Fruit fly (Drosophila melanogaster) whole organism, pupa: ENCODE results near the gene CG43998.

Source experiments
- CG15710 ChIP-seq: fragments of 200-800 bp; sonication (Bioruptor generic); optimal IDR thresholded peaks from 2 replicates; lab custom pipeline; 2018; ENCODE audit warnings: missing biosample characterization, mild to moderate bottlenecking, missing genetic modification characterization, moderate library complexity
- CG34367 ChIP-seq: fragments of 200-800 bp; sonication (Bioruptor generic); optimal IDR thresholded peaks from 2 replicates; lab custom pipeline; 2018; ENCODE audit warnings: missing biosample characterization, mild to moderate bottlenecking, missing genetic modification characterization
- CG4496 ChIP-seq: fragments of 200-800 bp; sonication (Bioruptor generic); IDR thresholded peaks from 3 replicates; pipeline ENCODE4 v1.3.6; 2022; ENCODE audit warnings: missing biosample characterization, missing genetic modification characterization
- CG8159 ChIP-seq: fragments of 200-800 bp; sonication (Bioruptor generic); optimal IDR thresholded peaks from 3 replicates; lab custom pipeline; 2018; ENCODE audit warnings: missing biosample characterization, mild to moderate bottlenecking, missing genetic modification characterization, moderate library complexity
- CG8301 ChIP-seq: fragments of 200-800 bp; sonication (Bioruptor generic); optimal IDR thresholded peaks from 2 replicates; lab custom pipeline; 2018; ENCODE audit warnings: missing biosample characterization, mild to moderate bottlenecking, missing genetic modification characterization
- D1 ChIP-seq: fragments of 200-800 bp; sonication (Bioruptor generic); optimal IDR thresholded peaks from 2 replicates; lab custom pipeline; 2018; ENCODE audit warnings: missing biosample characterization, mild to moderate bottlenecking, missing genetic modification characterization, moderate library complexity
- EcR ChIP-seq: fragments of 200-800 bp; sonication (Bioruptor generic); optimal IDR thresholded peaks from 3 replicates; lab custom pipeline; 2019; ENCODE audit warnings: missing biosample characterization, missing genetic modification characterization, mild to moderate bottlenecking, moderate library complexity, missing genetic modification reagents
- Pif1A ChIP-seq: fragments of 200-800 bp; sonication (Bioruptor generic); optimal IDR thresholded peaks from 3 replicates; lab custom pipeline; 2016; ENCODE audit warnings: missing biosample characterization, missing genetic modification characterization
- Snoo ChIP-seq: fragments of 200-800 bp; sonication (Bioruptor generic); optimal IDR thresholded peaks from 3 replicates; lab custom pipeline; 2017; ENCODE audit warnings: missing biosample characterization, mild to moderate bottlenecking, missing genetic modification characterization, inconsistent platforms
- gl ChIP-seq: fragments of 200-800 bp; sonication (Bioruptor generic); optimal IDR thresholded peaks from 2 replicates; lab custom pipeline; 2018; ENCODE audit warnings: missing biosample characterization, mild to moderate bottlenecking, missing genetic modification characterization

dm6 chr3R:23886270-23887095 lies 42.3 kb downstream of the CG43998 start:
- peak; percentile 65 for TF ChIP-seq EcR
- peak; percentile 91 for TF ChIP-seq CG4496 (GFP tag; lab: Robert Waterston, UW)
- peak; percentile 96 for TF ChIP-seq CG15710 (tag; lab: Kevin White, UChicago)
- peak; percentile 96 for TF ChIP-seq Pif1A (GFP tag; lab: Kevin White, UChicago)
- TF ChIP-seq CG34367 (tag; lab: Kevin White, UChicago), result peak; percentile 93
- TF ChIP-seq D1 (tag; lab: Kevin White, UChicago), result peak; percentile 90
- peak; percentile 83 for TF ChIP-seq gl (tag; lab: Kevin White, UChicago)
- peak; percentile 95 for TF ChIP-seq Snoo (tag; lab: Kevin White, UChicago)
- peak; percentile 94 for TF ChIP-seq CG8301 (tag; lab: Kevin White, UChicago)
- TF ChIP-seq CG8159, result peak; percentile 97
